Worm (Caenorhabditis elegans): ENCODE data around the gene M04G7.5.

DNA sequence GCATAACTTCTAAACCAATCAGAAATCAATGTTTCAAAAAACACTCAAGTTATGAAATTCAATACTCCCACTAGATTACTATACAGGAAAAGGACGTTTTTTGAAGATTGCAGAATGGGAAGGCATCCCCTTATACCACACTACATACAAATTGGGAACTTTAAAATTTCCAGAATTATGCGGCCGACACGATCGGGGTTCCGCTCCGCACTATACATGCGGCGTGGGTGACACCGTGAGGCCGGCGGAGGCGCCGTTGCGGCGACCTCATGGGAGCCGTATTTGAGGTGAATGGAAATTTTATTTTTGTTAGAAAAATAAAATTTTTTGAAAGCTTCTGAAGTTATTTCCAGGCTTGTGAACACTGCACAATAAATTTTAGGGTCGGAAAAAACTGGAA is 13.4 kb downstream of the M04G7.5 start:
- TF ChIP-seq him-1 (tag; optimal IDR thresholded peaks at IDR 0.05), result no peak
- no peak for TF ChIP-seq W03F9.2 (tag; optimal IDR thresholded peaks at IDR 0.05)
- TF ChIP-seq dao-5 (tag; optimal IDR thresholded peaks at IDR 0.05), result no peak

Measured in whole organism, L4/young adult.